1 fruit fly cellular context compared by ENCODE assay signal in the genomic region with DNA sequence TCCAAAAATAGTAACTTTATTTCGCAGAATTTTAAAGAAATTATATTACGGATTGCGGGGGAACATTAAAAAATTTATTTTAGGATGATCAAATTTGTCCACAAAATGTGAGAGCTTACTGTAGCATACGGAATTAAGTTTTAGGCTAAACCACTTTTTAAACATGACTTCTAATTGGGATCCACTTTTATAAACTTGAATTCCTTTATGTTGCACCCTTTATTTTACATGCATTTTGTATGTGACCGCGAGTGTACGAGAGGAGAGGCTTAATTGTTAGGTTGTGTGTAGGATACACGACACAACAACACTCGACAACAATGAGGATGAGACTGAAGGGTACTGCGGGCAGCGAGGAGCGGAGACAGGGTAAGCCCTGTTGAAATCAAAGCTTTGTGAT.
TF ChIP-seq lines count a peak whose summit lies in the region.

No protein-coding gene starts in this region.

TF ChIP-seq in whole organism, prepupa, 60 proteins besides CTCF, POLR2A, EP300 and RAD21 (continued from another document):
- TF ChIP-seq achi (GFP tag; optimal IDR thresholded peaks at IDR 0.05; lab: Kevin White, UChicago) = peak; percentile 30
- peak; percentile 13 for TF ChIP-seq Eip75B (GFP tag; optimal IDR thresholded peaks at IDR 0.05; lab: Kevin White, UChicago)
- 0 out of 2 replicates have a peak, but pooled peaks have one; percentile 29 for TF ChIP-seq Gug (GFP tag; IDR thresholded peaks at IDR 0.05; lab: Robert Waterston, UW)
- TF ChIP-seq CG7368 (GFP tag; optimal IDR thresholded peaks at IDR 0.05; lab: Kevin White, UChicago) = no peak
- TF ChIP-seq acj6 (GFP tag; optimal IDR thresholded peaks at IDR 0.05; lab: Kevin White, UChicago) = peak; percentile 20
- peak; percentile 67 for TF ChIP-seq Eip78C (GFP tag; lab: Kevin White, UChicago)
- TF ChIP-seq Sox14 (GFP tag; optimal IDR thresholded peaks at IDR 0.05; lab: Kevin White, UChicago) = peak; percentile 7
TF ChIP-seq in whole organism, prepupa: peak in this region for 19.
